Worm (Caenorhabditis elegans): ENCODE data around the gene Y38H6C.16.

- no peak for TF ChIP-seq elt-3 (tag; optimal IDR thresholded peaks at IDR 0.05)
- TF ChIP-seq ces-1 (GFP tag; optimal IDR thresholded peaks at IDR 0.05), result no peak
- no peak for TF ChIP-seq unc-120 (tag; optimal IDR thresholded peaks at IDR 0.05; ENCODE audit: poor library complexity, severe bottlenecking)
- TF ChIP-seq nhr-76 (tag; optimal IDR thresholded peaks at IDR 0.05), result no peak
- TF ChIP-seq pha-4 (tag; optimal IDR thresholded peaks at IDR 0.05), result no peak
- no peak for TF ChIP-seq blmp-1 (tag; optimal IDR thresholded peaks at IDR 0.05)
- TF ChIP-seq nhr-28 (tag; optimal IDR thresholded peaks at IDR 0.05), result no peak
- no peak for TF ChIP-seq M03D4.4 (tag; optimal IDR thresholded peaks at IDR 0.05)
- no peak for TF ChIP-seq unc-62 (GFP tag; optimal IDR thresholded peaks at IDR 0.05)
- TF ChIP-seq lin-13 (tag; optimal IDR thresholded peaks at IDR 0.05), result no peak
- TF ChIP-seq lsy-2 (tag; optimal IDR thresholded peaks at IDR 0.05), result no peak
- TF ChIP-seq nhr-237 (tag; optimal IDR thresholded peaks at IDR 0.05), result no peak
- no peak for TF ChIP-seq bed-3 (GFP tag; optimal IDR thresholded peaks at IDR 0.05)
- TF ChIP-seq zip-8 (tag; optimal IDR thresholded peaks at IDR 0.05), result no peak
Measured at ce11 chrV:20509427-20509826, 29.7 kb downstream of the Y38H6C.16 start.
